Worm (Caenorhabditis elegans): Measurements from ENCODE around the gene mat-2.
A peak's percentile ranks its signal among the peaks of the same experiment; 100 is the strongest.

mat-2 gene

DNA sequence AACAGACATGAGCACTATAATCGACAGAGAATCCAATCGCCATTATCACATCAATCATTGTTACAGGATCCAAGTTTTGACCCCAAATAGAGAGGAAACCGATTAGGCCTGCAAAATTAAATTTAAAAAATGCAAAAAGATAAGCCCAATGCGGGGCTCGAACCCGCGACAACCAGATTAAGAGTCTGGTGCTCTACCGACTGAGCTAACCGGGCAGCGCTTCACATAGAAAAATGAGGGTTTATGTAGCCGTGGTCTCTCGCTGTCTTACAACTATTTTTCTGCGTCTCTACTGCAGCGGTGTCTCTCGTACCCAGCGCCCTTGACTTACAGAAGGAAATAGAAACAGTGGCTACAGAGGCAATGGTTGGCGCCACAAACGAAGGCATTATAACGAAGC lies 45.1 kb downstream of the mat-2 start:
- TF ChIP-seq flt-1 (GFP tag; IDR thresholded peaks at IDR 0.05), result peak; percentile 86
- peak; percentile 58; the same call in 1 of the 2 replicates for TF ChIP-seq ref-1 (GFP tag; conservative IDR thresholded peaks at IDR 0.05)
- TF ChIP-seq klf-2 (GFP tag; conservative IDR thresholded peaks at IDR 0.05), result peak; percentile 74
- no peak for TF ChIP-seq cog-1 (tag; optimal IDR thresholded peaks at IDR 0.05)
- peak; percentile 78 for TF ChIP-seq ztf-23 (GFP tag; IDR thresholded peaks at IDR 0.05)
- TF ChIP-seq T22C8.4 (GFP tag; IDR thresholded peaks at IDR 0.05), result peak; percentile 60; the same call in 1 of the 2 replicates
- peak; percentile 78 for TF ChIP-seq ztf-29 (GFP tag; IDR thresholded peaks at IDR 0.05)
- TF ChIP-seq med-1 (GFP tag; optimal IDR thresholded peaks at IDR 0.05; ENCODE audit: insufficient read depth), result no peak
- peak; percentile 84 for TF ChIP-seq tab-1 (GFP tag; IDR thresholded peaks at IDR 0.05)

DNA sequence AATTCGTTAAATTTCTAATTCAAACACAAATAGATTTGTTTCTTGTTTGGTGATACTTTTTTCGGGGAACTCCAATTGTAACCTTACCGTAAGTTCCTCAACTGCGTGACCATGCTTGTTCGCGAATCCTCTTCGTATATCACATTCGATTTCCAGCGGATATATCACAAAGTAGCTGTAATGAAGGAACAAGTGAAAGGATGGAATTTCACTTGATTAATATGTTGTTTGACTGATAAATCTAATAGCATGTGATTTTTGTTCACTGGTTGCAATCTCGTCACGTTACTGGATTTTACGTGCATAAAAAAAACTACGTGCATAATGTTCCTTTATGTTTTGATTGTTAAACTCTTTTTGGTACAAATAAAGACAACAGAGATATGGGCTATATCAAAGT lies 49.2 kb downstream of the mat-2 start:
- TF ChIP-seq cog-1 (tag; optimal IDR thresholded peaks at IDR 0.05), result no peak
- TF ChIP-seq ref-1 (GFP tag; conservative IDR thresholded peaks at IDR 0.05), result no peak
- no peak for TF ChIP-seq klf-2 (GFP tag; conservative IDR thresholded peaks at IDR 0.05)
- TF ChIP-seq tab-1 (GFP tag; IDR thresholded peaks at IDR 0.05), result no peak
- TF ChIP-seq med-1 (GFP tag; optimal IDR thresholded peaks at IDR 0.05; ENCODE audit: insufficient read depth), result no peak

DNA sequence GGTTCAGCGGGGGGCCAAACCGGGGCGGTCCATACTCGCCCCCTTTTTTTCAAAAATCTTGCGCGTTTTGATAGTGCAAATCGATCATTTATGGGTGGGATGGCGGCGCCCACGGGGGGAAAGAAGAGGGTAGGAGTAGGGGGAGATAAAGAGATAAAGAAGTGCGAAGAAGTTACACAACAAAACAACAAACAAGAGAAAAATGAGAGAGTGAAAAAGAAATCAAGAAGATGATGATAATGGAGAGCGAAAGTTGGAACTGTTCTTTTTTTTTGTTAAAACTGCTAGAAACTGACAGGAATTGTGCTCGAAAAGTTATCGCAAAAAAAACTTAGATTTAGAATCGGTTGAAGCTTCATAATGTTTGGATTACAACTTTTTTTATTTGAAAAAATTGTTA lies 49.9 kb downstream of the mat-2 start, which contains the start of gene ptr-13:
TSS of gene ptr-13 (minus strand) at position 92 of the 400 bp plus-strand sequence.
- TF ChIP-seq cog-1 (tag; optimal IDR thresholded peaks at IDR 0.05), result no peak
- no peak for TF ChIP-seq ref-1 (GFP tag; conservative IDR thresholded peaks at IDR 0.05)
- no peak for TF ChIP-seq T22C8.4 (GFP tag; IDR thresholded peaks at IDR 0.05)
- no peak for TF ChIP-seq flt-1 (GFP tag; IDR thresholded peaks at IDR 0.05)
- no peak for TF ChIP-seq ztf-29 (GFP tag; IDR thresholded peaks at IDR 0.05)
- TF ChIP-seq tab-1 (GFP tag; IDR thresholded peaks at IDR 0.05), result no peak
- TF ChIP-seq med-1 (GFP tag; optimal IDR thresholded peaks at IDR 0.05; ENCODE audit: insufficient read depth), result no peak
- no peak for TF ChIP-seq klf-2 (GFP tag; conservative IDR thresholded peaks at IDR 0.05)

DNA sequence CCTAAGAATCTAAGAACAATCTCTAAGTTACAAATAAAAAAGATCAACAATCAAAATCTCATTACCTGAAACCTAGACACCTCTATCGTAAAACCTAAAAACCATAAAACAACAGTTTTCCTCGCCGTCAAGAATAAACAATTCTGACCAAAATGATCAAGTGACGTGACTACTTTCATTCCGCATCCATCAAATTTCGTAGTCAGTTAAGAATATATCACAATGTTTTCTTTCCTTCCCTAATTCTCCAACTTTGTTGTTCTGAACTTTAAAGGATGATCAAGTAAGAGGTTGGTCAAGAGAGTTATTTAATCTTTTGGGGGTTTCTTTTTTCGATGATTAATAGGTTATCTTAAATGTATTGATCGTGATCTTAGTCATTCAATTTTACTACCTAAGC lies 50.8 kb downstream of the mat-2 start:
- no peak for TF ChIP-seq ref-1 (GFP tag; conservative IDR thresholded peaks at IDR 0.05)
- TF ChIP-seq flt-1 (GFP tag; IDR thresholded peaks at IDR 0.05), result no peak
- TF ChIP-seq med-1 (GFP tag; optimal IDR thresholded peaks at IDR 0.05; ENCODE audit: insufficient read depth), result no peak
- no peak for TF ChIP-seq ztf-29 (GFP tag; IDR thresholded peaks at IDR 0.05)
- no peak for TF ChIP-seq cog-1 (tag; optimal IDR thresholded peaks at IDR 0.05)
- no peak for TF ChIP-seq klf-2 (GFP tag; conservative IDR thresholded peaks at IDR 0.05)
- TF ChIP-seq T22C8.4 (GFP tag; IDR thresholded peaks at IDR 0.05), result no peak
- no peak for TF ChIP-seq tab-1 (GFP tag; IDR thresholded peaks at IDR 0.05)
- TF ChIP-seq ztf-23 (GFP tag; IDR thresholded peaks at IDR 0.05), result no peak

DNA sequence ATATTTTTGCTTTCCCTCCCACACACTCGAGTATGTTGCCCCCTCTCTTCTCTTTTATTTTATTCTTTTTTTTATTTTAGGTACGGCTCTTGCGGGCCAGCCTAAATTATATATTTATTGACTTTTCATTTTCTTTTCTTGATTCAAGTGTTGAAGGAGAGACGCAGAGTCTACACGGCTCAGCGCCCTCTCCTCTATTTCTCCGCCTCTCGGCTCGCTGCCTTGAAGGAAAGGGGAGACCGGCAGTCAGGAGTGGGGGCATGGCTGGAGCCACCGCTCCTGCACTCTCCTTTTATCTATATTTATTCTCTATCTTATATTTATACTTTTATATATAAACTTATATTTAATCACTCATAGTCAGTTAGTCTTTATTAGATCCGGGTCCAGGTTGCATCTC lies 53.9 kb downstream of the mat-2 start:
- TF ChIP-seq ztf-23 (GFP tag; IDR thresholded peaks at IDR 0.05), result no peak
- TF ChIP-seq med-1 (GFP tag; optimal IDR thresholded peaks at IDR 0.05; ENCODE audit: insufficient read depth), result no peak
- TF ChIP-seq flt-1 (GFP tag; IDR thresholded peaks at IDR 0.05), result no peak
- no peak for TF ChIP-seq ztf-29 (GFP tag; IDR thresholded peaks at IDR 0.05)
- no peak for TF ChIP-seq tab-1 (GFP tag; IDR thresholded peaks at IDR 0.05)
- no peak for TF ChIP-seq cog-1 (tag; optimal IDR thresholded peaks at IDR 0.05)
- no peak for TF ChIP-seq klf-2 (GFP tag; conservative IDR thresholded peaks at IDR 0.05)
- no peak for TF ChIP-seq T22C8.4 (GFP tag; IDR thresholded peaks at IDR 0.05)

DNA sequence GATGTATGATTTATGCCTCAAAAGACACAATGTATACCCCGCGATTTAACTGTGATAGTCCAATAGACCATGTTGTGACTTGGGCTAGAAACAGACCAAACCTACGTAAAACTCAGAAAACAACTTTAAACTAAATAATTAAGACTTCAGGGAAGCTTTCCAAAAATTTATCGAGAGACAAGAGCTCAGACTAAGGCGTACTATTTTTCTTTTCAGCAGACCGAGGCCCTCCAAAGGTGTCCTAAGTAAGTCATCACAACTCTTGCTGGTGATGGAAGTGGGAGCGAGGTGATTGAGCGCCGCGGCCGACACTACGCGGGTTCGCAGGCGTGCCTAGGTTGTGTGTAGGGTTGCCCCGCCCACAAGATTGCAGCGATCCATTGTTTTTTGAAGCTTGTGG lies 54.5 kb downstream of the mat-2 start:
- TF ChIP-seq cog-1 (tag; optimal IDR thresholded peaks at IDR 0.05) (no peak), flt-1 (GFP tag; IDR thresholded peaks at IDR 0.05) (no peak), klf-2 (GFP tag; conservative IDR thresholded peaks at IDR 0.05) (no peak), med-1 (GFP tag; optimal IDR thresholded peaks at IDR 0.05; ENCODE audit: insufficient read depth) (no peak), ref-1 (GFP tag; conservative IDR thresholded peaks at IDR 0.05) (no peak)

DNA sequence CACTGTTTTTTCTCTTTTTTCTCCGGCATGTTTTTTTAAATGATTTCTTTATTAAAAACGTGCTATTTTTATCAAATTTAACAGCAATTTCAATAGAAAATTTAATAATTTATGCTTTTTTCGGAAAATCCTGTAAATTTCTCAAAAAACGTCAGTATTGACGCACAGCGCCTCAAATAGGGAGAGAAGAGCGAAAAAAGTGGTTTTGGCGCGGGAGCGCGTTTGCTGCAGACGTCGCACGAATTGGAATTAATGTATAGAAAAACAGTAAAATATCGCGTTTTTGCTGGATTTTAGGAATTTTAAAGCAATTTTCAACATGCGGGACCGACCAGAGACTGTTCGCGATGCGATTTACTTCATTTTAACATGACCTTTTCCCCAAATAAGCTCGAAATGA lies 56.4 kb downstream of the mat-2 start:
- 0 out of 2 replicates have a peak, but pooled peaks have one; percentile 10 for TF ChIP-seq ztf-23 (GFP tag; IDR thresholded peaks at IDR 0.05)

All from whole organism, midembryonic.